Worm (Caenorhabditis elegans) whole organism, dauer: ENCODE data around the gene igcm-1.

Source experiments
- unc-62 ChIP-seq: sonication (generic microtip); optimal IDR thresholded peaks from 2 replicates; lab custom pipeline; 2017; ENCODE audit warnings: missing biosample characterization, missing genetic modification reagents, missing genetic modification characterization

The igcm-1 gene

ce11 chrX:845443-845842 lies 5.9 kb downstream of the igcm-1 start:
- no peak for TF ChIP-seq unc-62

- TF ChIP-seq unc-62, result no peak
These were observed 6.7 kb downstream of the igcm-1 start for ce11 chrX:844649-845048.

ce11 chrX:841393-841792 lies 9.9 kb downstream of the igcm-1 start, which contains the start of gene F39H12.3:
TSS of gene F39H12.3 (minus strand) at chrX:841493.
- no peak for TF ChIP-seq unc-62

DNA sequence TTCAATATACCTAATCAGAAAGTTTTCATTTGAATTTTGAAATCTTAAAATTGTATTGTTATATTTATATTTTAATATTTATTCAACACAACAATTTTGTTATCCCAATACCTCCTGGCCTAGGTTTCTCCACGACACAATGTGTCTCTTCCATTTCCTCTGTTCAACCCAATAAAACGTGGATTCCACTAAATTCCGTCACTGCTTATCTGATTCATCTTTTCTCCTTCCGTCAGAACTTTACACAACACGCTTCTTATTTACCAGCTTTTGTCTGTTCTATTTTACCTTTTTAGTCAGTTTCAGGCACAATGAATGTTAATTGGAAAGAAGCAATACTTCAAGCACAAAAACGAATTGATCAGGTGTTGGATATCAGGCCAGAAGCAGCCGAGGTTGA lies 16.8 kb downstream of the igcm-1 start, which contains the start of gene F39H12.1:
F39H12.1 (plus strand) TSS at position 301 of the 400 bp plus-strand sequence.
- no peak for TF ChIP-seq unc-62

- TF ChIP-seq unc-62, result no peak
These were observed 21.1 kb downstream of the igcm-1 start for ce11 chrX:830185-830584.

DNA sequence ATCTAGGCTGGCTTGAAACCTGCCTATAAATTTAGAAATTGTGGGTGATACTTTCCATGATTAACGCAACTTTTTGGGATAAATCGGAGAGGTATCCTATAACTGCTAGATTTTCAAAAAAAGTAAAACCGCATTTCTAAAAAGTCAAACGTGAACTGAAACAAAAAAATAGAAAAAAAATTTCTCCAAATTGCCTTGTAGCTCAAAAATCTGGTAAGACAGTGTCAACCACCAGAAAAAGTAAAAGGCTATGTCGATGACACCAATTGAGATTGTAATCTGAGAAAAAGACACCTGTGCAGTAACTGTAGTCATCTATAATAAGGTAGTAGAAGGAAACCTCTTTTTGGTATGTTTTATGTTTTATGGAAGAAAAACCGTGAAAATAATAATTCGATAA lies 22.7 kb downstream of the igcm-1 start, which contains the start of gene wdr-54:
wdr-54 (plus strand) TSS at position 301 of the 400 bp plus-strand sequence.
- no peak for TF ChIP-seq unc-62

ce11 chrX:827502-827901 lies 23.8 kb downstream of the igcm-1 start:
- TF ChIP-seq unc-62, result no peak

DNA sequence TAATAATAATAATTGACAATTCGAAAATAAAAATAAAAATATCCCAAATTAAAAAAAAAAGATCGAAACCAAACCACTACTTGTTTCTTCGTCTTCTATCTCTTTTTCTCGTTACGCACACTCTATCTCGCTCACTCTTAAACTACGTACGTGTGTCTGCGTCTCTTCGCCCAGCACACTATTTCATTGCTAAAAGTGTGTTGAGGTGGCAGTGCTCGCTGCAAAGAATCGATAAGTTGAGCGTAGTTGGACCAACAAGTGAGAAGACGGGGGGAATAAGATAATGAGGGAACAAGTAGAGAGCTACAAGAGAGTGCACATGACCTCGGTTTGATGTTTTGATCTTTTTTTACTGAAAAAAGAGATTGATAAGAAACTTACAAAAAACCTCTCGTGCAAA lies 25.4 kb downstream of the igcm-1 start:
- no peak for TF ChIP-seq unc-62

- TF ChIP-seq unc-62, result no peak
These were observed 25.9 kb downstream of the igcm-1 start, which contains the start of gene daf-3 for ce11 chrX:825375-825774. TSS of gene daf-3 (minus strand) at chrX:825475.

ce11 chrX:823736-824135 lies 27.6 kb downstream of the igcm-1 start:
- TF ChIP-seq unc-62, result no peak

DNA sequence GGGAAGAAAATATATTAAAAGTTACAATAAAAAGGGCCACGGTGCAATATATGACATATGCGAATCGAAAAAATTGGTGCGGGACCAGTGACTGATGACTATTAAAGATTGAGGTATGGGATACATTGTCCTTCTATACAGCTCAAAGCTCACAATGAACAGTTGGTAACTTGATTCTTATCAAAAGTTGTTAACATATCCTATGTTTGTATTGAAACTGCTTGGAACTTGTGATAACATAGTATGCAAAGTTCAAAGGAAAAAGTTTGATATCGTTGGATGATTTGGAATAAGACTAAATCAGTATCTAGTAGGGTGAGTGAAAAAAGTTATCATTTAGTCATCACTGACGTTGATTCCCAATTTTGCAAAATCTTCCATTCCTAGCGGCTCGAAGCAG lies 33.3 kb downstream of the igcm-1 start:
- TF ChIP-seq unc-62, result no peak

DNA sequence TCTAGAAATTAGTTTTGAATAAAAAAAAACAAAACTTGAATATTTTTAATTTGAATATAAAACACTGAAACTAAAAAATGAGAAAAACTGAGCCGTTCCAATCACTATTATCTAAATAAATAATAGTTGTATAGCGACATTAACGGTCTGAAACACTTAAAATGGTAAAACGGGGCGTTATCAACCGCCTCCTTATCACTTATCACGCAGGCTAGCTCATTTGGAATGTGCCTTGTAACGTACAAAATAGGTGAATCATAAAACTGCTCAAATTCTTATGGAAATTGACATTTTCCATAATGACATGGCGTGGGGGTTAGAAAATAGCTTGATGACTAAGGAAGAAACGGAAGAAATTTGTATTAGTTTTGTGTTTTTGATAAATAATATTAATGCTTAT lies 35.4 kb downstream of the igcm-1 start, which contains the start of gene ifd-2:
ifd-2 (minus strand) TSS at position 1 of the 400 bp plus-strand sequence.
- TF ChIP-seq unc-62, result no peak

- no peak for TF ChIP-seq unc-62
These were observed 38.3 kb downstream of the igcm-1 start, which contains the start of gene F25E2.3 for ce11 chrX:813063-813462. TSS of gene F25E2.3 (minus strand) at chrX:813163.

- TF ChIP-seq unc-62, result no peak
These were observed 39.1 kb downstream of the igcm-1 start for ce11 chrX:812264-812663.

ce11 chrX:810694-811093 lies 40.6 kb downstream of the igcm-1 start, which contains the start of gene F25E2.2:
TSS of gene F25E2.2 (minus strand) at chrX:810794.
- TF ChIP-seq unc-62, result no peak

DNA sequence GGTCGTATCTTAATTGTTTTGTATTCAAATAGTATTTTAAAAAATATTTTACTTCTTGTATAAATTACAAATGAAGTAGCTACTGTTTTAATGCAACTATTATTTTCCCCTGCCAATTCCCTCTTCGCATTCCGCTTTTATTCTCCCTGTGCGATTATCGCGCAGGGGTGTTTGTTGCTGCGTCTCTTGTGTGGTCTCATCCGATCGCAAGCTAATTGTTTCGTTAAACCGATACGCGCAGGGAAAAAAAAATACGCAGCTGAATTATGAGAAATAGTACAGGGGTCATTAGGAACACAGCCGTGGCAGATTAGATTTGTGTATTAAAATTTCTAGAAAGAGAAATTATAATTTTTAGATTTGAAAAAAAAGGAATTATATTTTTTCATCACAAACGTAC lies 44.8 kb downstream of the igcm-1 start:
- no peak for TF ChIP-seq unc-62

DNA sequence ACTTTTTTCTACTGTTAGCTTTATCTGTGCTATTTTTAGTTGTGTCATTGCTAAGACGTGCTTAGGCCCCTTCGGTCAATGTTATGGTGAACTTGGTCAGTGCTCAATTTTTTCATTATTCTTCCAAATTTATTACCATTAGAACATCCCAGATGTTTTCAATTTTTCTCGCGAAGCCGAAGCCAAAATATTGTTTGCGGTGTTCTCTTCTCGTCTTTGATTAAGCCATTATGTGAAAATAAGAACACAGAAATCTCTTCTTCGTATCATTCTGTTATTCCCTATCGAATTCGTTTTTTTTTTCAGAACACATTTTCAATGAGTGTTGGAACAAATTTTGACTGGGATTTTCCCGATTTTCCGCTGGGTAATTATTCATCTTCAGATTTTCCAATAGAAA lies 48.8 kb downstream of the igcm-1 start, which contains the start of gene gtr-1:
gtr-1 (plus strand) TSS at position 301 of the 400 bp plus-strand sequence.
- TF ChIP-seq unc-62, result no peak
